Fruit fly (Drosophila melanogaster) whole organism, embryonic: ENCODE data around the gene Snx17.

Experiments used
- Atf3 ChIP-seq: fragments of 200-800 bp; sonication (Bioruptor generic); optimal IDR thresholded peaks from 3 replicates; lab custom pipeline; 2016; ENCODE audit warnings: missing biosample characterization, missing genetic modification characterization
- B-H2 ChIP-seq: fragments of 200-800 bp; sonication (Bioruptor generic); optimal IDR thresholded peaks from 2 replicates; lab custom pipeline; 2018; ENCODE audit warnings: missing biosample characterization, mild to moderate bottlenecking, missing genetic modification characterization
- CG10274 ChIP-seq: fragments of 200-800 bp; sonication (Bioruptor generic); optimal IDR thresholded peaks from 3 replicates; lab custom pipeline; 2017; ENCODE audit warnings: missing biosample characterization, mild to moderate bottlenecking, missing genetic modification characterization
- CG10431 ChIP-seq: fragments of 200-800 bp; sonication (Bioruptor generic); optimal IDR thresholded peaks from 3 replicates; lab custom pipeline; 2018; ENCODE audit warnings: missing biosample characterization, mild to moderate bottlenecking, missing genetic modification characterization
- CG11247 ChIP-seq: fragments of 200-800 bp; sonication (Bioruptor generic); IDR thresholded peaks from 2 replicates; pipeline ENCODE4 v1.3.6; 2022; ENCODE audit warnings: missing biosample characterization, missing genetic modification characterization
- CG12659 ChIP-seq: fragments of 200-800 bp; sonication (Bioruptor generic); optimal IDR thresholded peaks from 3 replicates; lab custom pipeline; 2017; ENCODE audit warnings: mild to moderate bottlenecking, missing biosample characterization, missing genetic modification reagents, missing genetic modification characterization
- CG13424 ChIP-seq: fragments of 200-800 bp; sonication (Bioruptor generic); optimal IDR thresholded peaks from 2 replicates; lab custom pipeline; 2019; ENCODE audit warnings: missing biosample characterization, mild to moderate bottlenecking, missing genetic modification characterization, moderate library complexity
- CG13624 ChIP-seq: fragments of 200-800 bp; sonication (Bioruptor generic); optimal IDR thresholded peaks from 2 replicates; lab custom pipeline; 2016; ENCODE audit warnings: missing biosample characterization, missing genetic modification characterization
- CG1602 ChIP-seq: fragments of 200-800 bp; sonication (Bioruptor generic); optimal IDR thresholded peaks from 3 replicates; lab custom pipeline; 2016; ENCODE audit warnings: missing biosample characterization, missing genetic modification characterization
- CG17385 ChIP-seq: fragments of 200-800 bp; sonication (Bioruptor generic); optimal IDR thresholded peaks from 3 replicates; lab custom pipeline; 2018; ENCODE audit warnings: missing biosample characterization, mild to moderate bottlenecking, missing genetic modification characterization
- CG3065 ChIP-seq: fragments of 200-800 bp; sonication (Bioruptor generic); optimal IDR thresholded peaks from 2 replicates; lab custom pipeline; 2016; ENCODE audit warnings: missing biosample characterization, missing genetic modification characterization
- CG32532 ChIP-seq: fragments of 200-800 bp; sonication (Bioruptor generic); IDR thresholded peaks from 2 replicates; pipeline ENCODE4 v1.3.6; 2022; ENCODE audit warnings: missing biosample characterization, missing genetic modification characterization
- CG32772 ChIP-seq: fragments of 200-800 bp; sonication (Bioruptor generic); IDR thresholded peaks from 2 replicates; pipeline ENCODE4 v1.3.6; 2022; ENCODE audit warnings: missing biosample characterization, missing genetic modification characterization
- CG4424 ChIP-seq: fragments of 200-800 bp; sonication (Bioruptor generic); optimal IDR thresholded peaks from 3 replicates; lab custom pipeline; 2016; ENCODE audit warnings: missing biosample characterization, missing genetic modification characterization
- CG6791 ChIP-seq: fragments of 200-800 bp; sonication (Bioruptor generic); IDR thresholded peaks from 3 replicates; pipeline ENCODE4 v1.3.6; 2022; ENCODE audit warnings: missing biosample characterization, missing genetic modification characterization; ENCODE audit not compliant: partially characterized antibody
- CG7556 ChIP-seq: fragments of 200-800 bp; sonication (Bioruptor generic); optimal IDR thresholded peaks from 2 replicates; lab custom pipeline; 2017; ENCODE audit warnings: missing biosample characterization, mild to moderate bottlenecking, missing genetic modification characterization
- CG7963 ChIP-seq: fragments of 200-800 bp; sonication (Bioruptor generic); IDR thresholded peaks from 3 replicates; pipeline ENCODE4 v1.3.6; 2022; ENCODE audit warnings: missing biosample characterization, missing genetic modification characterization; ENCODE audit not compliant: partially characterized antibody
- CG9215 ChIP-seq: fragments of 200-800 bp; sonication (Bioruptor generic); IDR thresholded peaks from 2 replicates; pipeline ENCODE4 v1.3.6; 2022; ENCODE audit warnings: missing biosample characterization, missing genetic modification characterization
- CG9797 ChIP-seq: fragments of 200-800 bp; sonication (Bioruptor generic); optimal IDR thresholded peaks from 3 replicates; lab custom pipeline; 2018; ENCODE audit warnings: missing biosample characterization, mild to moderate bottlenecking, missing genetic modification characterization
- D ChIP-seq, 2 experiments: fragments of 200-800 bp in 1 of 2; fragments of >200 bp in 1 of 2; sonication (Bioruptor generic) in 1 of 2; optimal IDR thresholded peaks; 2 replicates in 1 of 2; 3 replicates in 1 of 2; lab custom pipeline; 2017; ENCODE audit warnings: mild to moderate bottlenecking in 1 of 2, missing biosample characterization in 1 of 2, missing genetic modification characterization in 1 of 2, missing genetic modification reagents in 1 of 2
- Dip2 ChIP-seq: fragments of 200-800 bp; sonication (Bioruptor generic); IDR thresholded peaks from 2 replicates; pipeline ENCODE4 v1.3.6; 2022; ENCODE audit warnings: missing biosample characterization, missing genetic modification characterization
- Dp ChIP-seq: fragments of 200-800 bp; sonication (Bioruptor generic); optimal IDR thresholded peaks from 2 replicates; lab custom pipeline; 2018; ENCODE audit warnings: missing biosample characterization, mild to moderate bottlenecking, missing genetic modification characterization, moderate library complexity
- Gsc ChIP-seq: fragments of 200-800 bp; sonication (Bioruptor generic); IDR thresholded peaks from 2 replicates; pipeline ENCODE4 v1.3.6; 2022; ENCODE audit warnings: missing biosample characterization, missing genetic modification characterization
- HmgD ChIP-seq: fragments of 200-800 bp; sonication (Bioruptor generic); optimal IDR thresholded peaks from 3 replicates; lab custom pipeline; 2016; ENCODE audit warnings: missing biosample characterization, missing genetic modification characterization
- Lim3 ChIP-seq: fragments of 200-800 bp; sonication (Bioruptor generic); IDR thresholded peaks from 2 replicates; pipeline ENCODE4 v1.3.6; 2022; ENCODE audit warnings: missing biosample characterization, missing genetic modification characterization
- Mes4 ChIP-seq: fragments of 200-800 bp; sonication (Bioruptor generic); optimal IDR thresholded peaks from 2 replicates; lab custom pipeline; 2016; ENCODE audit warnings: missing biosample characterization, missing genetic modification characterization
- Rfx ChIP-seq: fragments of 200-800 bp; sonication (Bioruptor generic); IDR thresholded peaks from 2 replicates; pipeline ENCODE4 v1.3.6; 2022; ENCODE audit warnings: missing biosample characterization, missing genetic modification characterization
- Trl ChIP-seq, 3 experiments: fragments of >200 bp in 2 of 3; fragments of 200-800 bp in 1 of 3; sonication (Bioruptor generic) in 1 of 3; optimal IDR thresholded peaks; 2 replicates in 1 of 3; 3 replicates in 2 of 3; lab custom pipeline; 2016 to 2017; ENCODE audit warnings: missing biosample characterization in 1 of 3, missing genetic modification characterization in 1 of 3
- YL-1 ChIP-seq: fragments of 200-800 bp; sonication (Bioruptor generic); optimal IDR thresholded peaks from 3 replicates; lab custom pipeline; 2017; ENCODE audit warnings: missing biosample characterization, mild to moderate bottlenecking, missing genetic modification characterization
- ab ChIP-seq: fragments of 200-800 bp; sonication (Bioruptor generic); optimal IDR thresholded peaks from 2 replicates; lab custom pipeline; 2016; ENCODE audit warnings: missing biosample characterization, missing genetic modification characterization
- bab2 ChIP-seq: fragments of 200-800 bp; sonication (Bioruptor generic); optimal IDR thresholded peaks from 2 replicates; lab custom pipeline; 2016; ENCODE audit warnings: missing biosample characterization, missing genetic modification characterization
- bcd ChIP-seq: fragments of 200-800 bp; sonication (Bioruptor generic); optimal IDR thresholded peaks from 2 replicates; lab custom pipeline; 2017; ENCODE audit warnings: missing biosample characterization, mild to moderate bottlenecking, missing genetic modification characterization
- chif ChIP-seq, 2 experiments: fragments of 200-800 bp; sonication (Bioruptor generic); optimal IDR thresholded peaks; 3 replicates each; lab custom pipeline; 2016; ENCODE audit warnings: missing biosample characterization in 2 of 2, missing genetic modification characterization in 2 of 2
- dpn ChIP-seq, 2 experiments: fragments of 200-800 bp; sonication (Bioruptor generic); optimal IDR thresholded peaks; 3 replicates each; lab custom pipeline; 2016; ENCODE audit warnings: missing biosample characterization in 2 of 2, missing genetic modification characterization in 2 of 2
- ewg ChIP-seq: fragments of 200-800 bp; sonication (Bioruptor generic); optimal IDR thresholded peaks from 3 replicates; lab custom pipeline; 2017; ENCODE audit warnings: mild to moderate bottlenecking, missing biosample characterization, missing genetic modification reagents, missing genetic modification characterization
- fu2 ChIP-seq: fragments of 200-800 bp; sonication (Bioruptor generic); optimal IDR thresholded peaks from 2 replicates; lab custom pipeline; 2016; ENCODE audit warnings: missing biosample characterization, missing genetic modification characterization
- hb ChIP-seq: fragments of 200-800 bp; sonication (Bioruptor generic); IDR thresholded peaks from 3 replicates; pipeline ENCODE4 v1.3.6; 2022; ENCODE audit warnings: missing biosample characterization, missing genetic modification characterization; ENCODE audit not compliant: partially characterized antibody
- jigr1 ChIP-seq: fragments of 200-800 bp; sonication (Bioruptor generic); IDR thresholded peaks from 3 replicates; pipeline ENCODE4 v1.3.6; 2022; ENCODE audit warnings: missing biosample characterization, missing genetic modification characterization
- kni ChIP-seq: fragments of 200-800 bp; sonication (Bioruptor generic); optimal IDR thresholded peaks from 3 replicates; lab custom pipeline; 2017; ENCODE audit warnings: mild to moderate bottlenecking, missing biosample characterization, missing genetic modification reagents, missing genetic modification characterization
- mam ChIP-seq: fragments of 200-800 bp; sonication (Bioruptor generic); optimal IDR thresholded peaks from 3 replicates; lab custom pipeline; 2016; ENCODE audit warnings: missing biosample characterization, missing genetic modification characterization
- odd ChIP-seq: fragments of 200-800 bp; sonication (Bioruptor generic); optimal IDR thresholded peaks from 2 replicates; lab custom pipeline; 2017; ENCODE audit warnings: missing biosample characterization, mild to moderate bottlenecking, missing genetic modification characterization
- pita ChIP-seq: fragments of 200-800 bp; sonication (Bioruptor generic); optimal IDR thresholded peaks from 2 replicates; lab custom pipeline; 2017; ENCODE audit warnings: missing biosample characterization, mild to moderate bottlenecking, missing genetic modification characterization
- seq ChIP-seq: fragments of 200-800 bp; sonication (Bioruptor generic); IDR thresholded peaks from 2 replicates; pipeline ENCODE4 v1.3.6; 2022; ENCODE audit warnings: missing biosample characterization, missing genetic modification characterization
- sqz ChIP-seq: fragments of 200-800 bp; sonication (Bioruptor generic); optimal IDR thresholded peaks from 3 replicates; lab custom pipeline; 2018; ENCODE audit warnings: missing biosample characterization, mild to moderate bottlenecking, missing genetic modification characterization
- sr ChIP-seq: fragments of 200-800 bp; sonication (Bioruptor generic); IDR thresholded peaks from 3 replicates; pipeline ENCODE4 v1.3.6; 2022; ENCODE audit warnings: missing biosample characterization, missing genetic modification characterization
- tgo ChIP-seq: fragments of 200-800 bp; sonication (Bioruptor generic); IDR thresholded peaks from 3 replicates; pipeline ENCODE4 v1.3.6; 2022; ENCODE audit warnings: missing biosample characterization, missing genetic modification characterization
- twi ChIP-seq: fragments of 200-800 bp; optimal IDR thresholded peaks from 2 replicates; lab custom pipeline; 2019; ENCODE audit warnings: missing biosample characterization, mild to moderate bottlenecking, missing genetic modification characterization, moderate library complexity
- vnd ChIP-seq: fragments of 200-800 bp; sonication (Bioruptor generic); IDR thresholded peaks from 3 replicates; pipeline ENCODE4 v1.3.6; 2022; ENCODE audit warnings: missing biosample characterization, missing genetic modification characterization; ENCODE audit not compliant: partially characterized antibody
- zen ChIP-seq: fragments of 200-800 bp; sonication (Bioruptor generic); optimal IDR thresholded peaks from 3 replicates; lab custom pipeline; 2018; ENCODE audit warnings: missing biosample characterization, mild to moderate bottlenecking, missing genetic modification characterization, moderate library complexity
- zfh2 ChIP-seq: fragments of 200-800 bp; sonication (Bioruptor generic); optimal IDR thresholded peaks from 2 replicates; lab custom pipeline; 2016; ENCODE audit warnings: missing biosample characterization, missing genetic modification characterization

The Snx17 gene

dm6 chr2L:10249655-10250202 lies 43.0 kb upstream of the Snx17 start (continued):
- TF ChIP-seq CG10274 (GFP tag; lab: Kevin White, UChicago) (no peak), twi (tag; lab: Kevin White, UChicago) (peak; percentile 53), chif (GFP tag; optimal IDR thresholded peaks at IDR 0.05; lab: Kevin White, UChicago) (no peak), Gsc (GFP tag; lab: Robert Waterston, UW) (no peak), Dp (GFP tag; lab: Kevin White, UChicago) (no peak), mam (GFP tag; lab: Kevin White, UChicago) (no peak), CG13424 (tag; lab: Kevin White, UChicago) (peak; percentile 34), CG11247 (GFP tag; lab: Robert Waterston, UW) (no peak), zen (tag; lab: Kevin White, UChicago) (no peak), jigr1 (no peak), kni (GFP tag; lab: Kevin White, UChicago) (no peak), HmgD (GFP tag; lab: Kevin White, UChicago) (no peak), vnd (GFP tag; lab: Robert Waterston, UW) (no peak), Mes4 (no peak), ab (GFP tag; lab: Kevin White, UChicago) (no peak), Rfx (GFP tag; lab: Robert Waterston, UW) (no peak; the same call in 1 of the 2 replicates), odd (GFP tag; lab: Kevin White, UChicago) (peak; percentile 11), seq (GFP tag; lab: Robert Waterston, UW) (no peak; the same call in 1 of the 2 replicates), Atf3 (GFP tag; lab: Kevin White, UChicago) (no peak), tgo (GFP tag; lab: Robert Waterston, UW) (no peak), bcd (GFP tag; lab: Kevin White, UChicago) (no peak), CG7556 (GFP tag; lab: Kevin White, UChicago) (no peak), YL-1 (GFP tag; lab: Kevin White, UChicago) (no peak), hb (GFP tag; lab: Robert Waterston, UW) (no peak), CG12659 (GFP tag; lab: Kevin White, UChicago) (peak; percentile 1), ewg (GFP tag; lab: Kevin White, UChicago) (no peak), Trl (optimal IDR thresholded peaks at IDR 0.05; lab: Kevin White, UChicago) (no peak), Trl (GFP tag; optimal IDR thresholded peaks at IDR 0.05; lab: Kevin White, UChicago) (no peak), B-H2 (GFP tag; lab: Kevin White, UChicago) (peak; percentile 31), sr (GFP tag; lab: Robert Waterston, UW) (no peak), Lim3 (GFP tag; lab: Robert Waterston, UW) (no peak), D (optimal IDR thresholded peaks at IDR 0.05; lab: Kevin White, UChicago) (no peak), D (GFP tag; optimal IDR thresholded peaks at IDR 0.05; lab: Kevin White, UChicago) (peak; percentile 57), pita (GFP tag; lab: Kevin White, UChicago) (no peak), Dip2 (GFP tag; lab: Robert Waterston, UW) (no peak), CG32772 (GFP tag; lab: Robert Waterston, UW) (no peak), fu2 (no peak), CG10431 (peak; percentile 19), CG1602 (GFP tag; lab: Kevin White, UChicago) (no peak), CG7963 (GFP tag; lab: Robert Waterston, UW) (no peak), sqz (GFP tag; lab: Kevin White, UChicago) (peak; percentile 64), CG9797 (GFP tag; lab: Kevin White, UChicago) (no peak), bab2 (GFP tag; lab: Kevin White, UChicago) (peak; percentile 17), CG4424 (GFP tag; lab: Kevin White, UChicago) (no peak), CG9215 (GFP tag; lab: Robert Waterston, UW) (no peak), dpn (GFP tag; optimal IDR thresholded peaks at IDR 0.05; lab: Kevin White, UChicago) (no peak), CG17385 (GFP tag; lab: Kevin White, UChicago) (no peak), CG13624 (GFP tag; lab: Kevin White, UChicago) (no peak), CG32532 (GFP tag; lab: Robert Waterston, UW) (no peak), CG6791 (GFP tag; lab: Robert Waterston, UW) (no peak), zfh2 (GFP tag; lab: Kevin White, UChicago) (no peak), CG3065 (no peak)
